Worm (Caenorhabditis elegans): ENCODE data around the gene ndub-6.

The ndub-6 gene

ce11 chrIV:11645354-11645753, 6.8 kb upstream of the ndub-6 start:
- no peak for TF ChIP-seq ztf-23 (GFP tag; IDR thresholded peaks at IDR 0.05)
- TF ChIP-seq ref-1 (GFP tag; conservative IDR thresholded peaks at IDR 0.05): no peak
- TF ChIP-seq ztf-29 (GFP tag; IDR thresholded peaks at IDR 0.05): no peak
- TF ChIP-seq T22C8.4 (GFP tag; IDR thresholded peaks at IDR 0.05): no peak
- TF ChIP-seq klf-2 (GFP tag; conservative IDR thresholded peaks at IDR 0.05): no peak
- no peak for TF ChIP-seq tab-1 (GFP tag; IDR thresholded peaks at IDR 0.05)
- TF ChIP-seq med-1 (GFP tag; optimal IDR thresholded peaks at IDR 0.05; ENCODE audit: insufficient read depth): no peak
- no peak for TF ChIP-seq flt-1 (GFP tag; IDR thresholded peaks at IDR 0.05)
- no peak for TF ChIP-seq cog-1 (tag; optimal IDR thresholded peaks at IDR 0.05)

- TF ChIP-seq ref-1 (GFP tag; conservative IDR thresholded peaks at IDR 0.05) (no peak), med-1 (GFP tag; optimal IDR thresholded peaks at IDR 0.05; ENCODE audit: insufficient read depth) (no peak), ztf-23 (GFP tag; IDR thresholded peaks at IDR 0.05) (no peak), tab-1 (GFP tag; IDR thresholded peaks at IDR 0.05) (no peak), T22C8.4 (GFP tag; IDR thresholded peaks at IDR 0.05) (no peak), flt-1 (GFP tag; IDR thresholded peaks at IDR 0.05) (no peak), klf-2 (GFP tag; conservative IDR thresholded peaks at IDR 0.05) (no peak), cog-1 (tag; optimal IDR thresholded peaks at IDR 0.05) (no peak), ztf-29 (GFP tag; IDR thresholded peaks at IDR 0.05) (no peak)
Observed at ce11 chrIV:11646908-11647307, 5.3 kb upstream of the ndub-6 start.

- TF ChIP-seq flt-1 (GFP tag; IDR thresholded peaks at IDR 0.05) (no peak), med-1 (GFP tag; optimal IDR thresholded peaks at IDR 0.05; ENCODE audit: insufficient read depth) (no peak), ref-1 (GFP tag; conservative IDR thresholded peaks at IDR 0.05) (no peak), ztf-29 (GFP tag; IDR thresholded peaks at IDR 0.05) (no peak), cog-1 (tag; optimal IDR thresholded peaks at IDR 0.05) (no peak), ztf-23 (GFP tag; IDR thresholded peaks at IDR 0.05) (no peak), tab-1 (GFP tag; IDR thresholded peaks at IDR 0.05) (no peak), klf-2 (GFP tag; conservative IDR thresholded peaks at IDR 0.05) (no peak), T22C8.4 (GFP tag; IDR thresholded peaks at IDR 0.05) (no peak)
Observed at ce11 chrIV:11649031-11649430, 3.2 kb upstream of the ndub-6 start, which contains the start of gene ZK809.8. Gene ZK809.8 (minus strand): TSS chrIV:11649064.

ce11 chrIV:11650344-11650743, 1.9 kb upstream of the ndub-6 start:
- TF ChIP-seq T22C8.4 (GFP tag; IDR thresholded peaks at IDR 0.05) (no peak), cog-1 (tag; optimal IDR thresholded peaks at IDR 0.05) (no peak), tab-1 (GFP tag; IDR thresholded peaks at IDR 0.05) (no peak), ztf-23 (GFP tag; IDR thresholded peaks at IDR 0.05) (no peak), klf-2 (GFP tag; conservative IDR thresholded peaks at IDR 0.05) (no peak), ref-1 (GFP tag; conservative IDR thresholded peaks at IDR 0.05) (no peak), flt-1 (GFP tag; IDR thresholded peaks at IDR 0.05) (no peak), med-1 (GFP tag; optimal IDR thresholded peaks at IDR 0.05; ENCODE audit: insufficient read depth) (no peak), ztf-29 (GFP tag; IDR thresholded peaks at IDR 0.05) (no peak)

- TF ChIP-seq med-1 (GFP tag; optimal IDR thresholded peaks at IDR 0.05; ENCODE audit: insufficient read depth) (no peak), ztf-23 (GFP tag; IDR thresholded peaks at IDR 0.05) (no peak), ref-1 (GFP tag; conservative IDR thresholded peaks at IDR 0.05) (no peak), klf-2 (GFP tag; conservative IDR thresholded peaks at IDR 0.05) (no peak), T22C8.4 (GFP tag; IDR thresholded peaks at IDR 0.05) (no peak), cog-1 (tag; optimal IDR thresholded peaks at IDR 0.05) (no peak), tab-1 (GFP tag; IDR thresholded peaks at IDR 0.05) (no peak), ztf-29 (GFP tag; IDR thresholded peaks at IDR 0.05) (no peak), flt-1 (GFP tag; IDR thresholded peaks at IDR 0.05) (no peak)
Observed at ce11 chrIV:11655370-11655769, 3.2 kb downstream of the ndub-6 start, which contains the start of gene ent-1. Gene ent-1 (minus strand): TSS chrIV:11655470.

ce11 chrIV:11656144-11656780, 4.1 kb downstream of the ndub-6 start, which contains the start of gene ZK809.5:
Gene ZK809.5 (plus strand): TSS chrIV:11656730.
- TF ChIP-seq cog-1 (tag; optimal IDR thresholded peaks at IDR 0.05) (no peak), ref-1 (GFP tag; conservative IDR thresholded peaks at IDR 0.05) (no peak), tab-1 (GFP tag; IDR thresholded peaks at IDR 0.05) (no peak)

- TF ChIP-seq T22C8.4 (GFP tag; IDR thresholded peaks at IDR 0.05) (no peak), tab-1 (GFP tag; IDR thresholded peaks at IDR 0.05) (no peak), ztf-23 (GFP tag; IDR thresholded peaks at IDR 0.05) (no peak), ref-1 (GFP tag; conservative IDR thresholded peaks at IDR 0.05) (no peak), flt-1 (GFP tag; IDR thresholded peaks at IDR 0.05) (no peak), klf-2 (GFP tag; conservative IDR thresholded peaks at IDR 0.05) (no peak), med-1 (GFP tag; optimal IDR thresholded peaks at IDR 0.05; ENCODE audit: insufficient read depth) (no peak), ztf-29 (GFP tag; IDR thresholded peaks at IDR 0.05) (no peak), cog-1 (tag; optimal IDR thresholded peaks at IDR 0.05) (no peak)
Observed at ce11 chrIV:11659794-11660312, 7.7 kb downstream of the ndub-6 start, which contains the start of gene ZK792.1. Gene ZK792.1 (plus strand): TSS chrIV:11659844.

ce11 chrIV:11665010-11665409, 12.8 kb downstream of the ndub-6 start, which contains the start of gene ZK809.9:
Gene ZK809.9 (plus strand): TSS chrIV:11665310.
- TF ChIP-seq cog-1 (tag; optimal IDR thresholded peaks at IDR 0.05): no peak
- TF ChIP-seq flt-1 (GFP tag; IDR thresholded peaks at IDR 0.05): no peak
- TF ChIP-seq ztf-23 (GFP tag; IDR thresholded peaks at IDR 0.05): no peak

ce11 chrIV:11668001-11668400, 15.8 kb downstream of the ndub-6 start, which contains the start of gene atg-4.2:
Gene atg-4.2 (plus strand): TSS chrIV:11668024.
- TF ChIP-seq ref-1 (GFP tag; conservative IDR thresholded peaks at IDR 0.05) (no peak), cog-1 (tag; optimal IDR thresholded peaks at IDR 0.05) (no peak), med-1 (GFP tag; optimal IDR thresholded peaks at IDR 0.05; ENCODE audit: insufficient read depth) (no peak), T22C8.4 (GFP tag; IDR thresholded peaks at IDR 0.05) (no peak), tab-1 (GFP tag; IDR thresholded peaks at IDR 0.05) (no peak), ztf-23 (GFP tag; IDR thresholded peaks at IDR 0.05) (no peak), ztf-29 (GFP tag; IDR thresholded peaks at IDR 0.05) (no peak), flt-1 (GFP tag; IDR thresholded peaks at IDR 0.05) (no peak), klf-2 (GFP tag; conservative IDR thresholded peaks at IDR 0.05) (no peak)
